Fruit fly (Drosophila melanogaster): ENCODE results near the gene Phf7.

Phf7 gene

DNA sequence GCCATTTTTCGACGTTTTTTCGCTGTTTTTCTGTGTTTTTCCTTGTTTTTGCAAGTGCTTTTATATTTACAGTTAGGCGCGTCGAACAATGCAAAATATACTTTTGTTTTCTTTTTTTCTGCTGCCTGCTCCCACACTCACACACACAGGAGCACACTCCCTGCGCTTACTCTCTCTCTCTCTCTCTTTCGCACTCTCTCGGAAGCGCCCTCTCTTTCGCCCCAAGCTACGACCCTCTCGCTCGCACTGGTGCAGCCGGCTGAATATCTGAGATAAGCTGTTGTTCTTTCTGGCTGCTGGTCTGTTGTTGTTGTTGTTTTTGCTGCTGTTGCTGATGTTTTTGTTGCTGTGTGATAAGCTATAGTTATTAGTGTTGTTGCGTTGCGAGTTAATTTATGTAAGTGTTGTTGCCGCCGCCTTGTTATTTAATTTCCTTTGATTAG is 6.7 kb downstream of the Phf7 start (continued):
- no peak for TF ChIP-seq rib (GFP tag; IDR thresholded peaks at IDR 0.05)
- no peak for TF ChIP-seq CG7372 (GFP tag; IDR thresholded peaks at IDR 0.05)
- TF ChIP-seq NK7.1 (GFP tag; optimal IDR thresholded peaks at IDR 0.05) = no peak
- peak; percentile 45 for TF ChIP-seq oc (tag; optimal IDR thresholded peaks at IDR 0.05)
- TF ChIP-seq CG34376 (GFP tag; optimal IDR thresholded peaks at IDR 0.05) = peak; percentile 46
- no peak for TF ChIP-seq CG1024 (GFP tag; IDR thresholded peaks at IDR 0.05)
- peak; percentile 67 for TF ChIP-seq GATAe (GFP tag; conservative IDR thresholded peaks at IDR 0.05)
- no peak for TF ChIP-seq CG2875 (GFP tag; optimal IDR thresholded peaks at IDR 0.05)
- peak; percentile 73 to 86 for TF ChIP-seq Trl (optimal IDR thresholded peaks at IDR 0.05)
- no peak for TF ChIP-seq Trl (GFP tag; optimal IDR thresholded peaks at IDR 0.05)
- no peak for TF ChIP-seq ATbp (GFP tag; optimal IDR thresholded peaks at IDR 0.05)
- TF ChIP-seq CG15011 (GFP tag; optimal IDR thresholded peaks at IDR 0.05) = no peak
- peak; percentile 94 for TF ChIP-seq CG1832 (GFP tag; optimal IDR thresholded peaks at IDR 0.05)
- TF ChIP-seq Med (GFP tag) = peak; percentile 31
- TF ChIP-seq yki (optimal IDR thresholded peaks at IDR 0.05) = peak; percentile 23
- TF ChIP-seq CG4360 (GFP tag; IDR thresholded peaks at IDR 0.05) = peak; percentile 94
- TF ChIP-seq Abd-B (GFP tag; optimal IDR thresholded peaks at IDR 0.05) = no peak
- no peak for TF ChIP-seq CG43689 (GFP tag; IDR thresholded peaks at IDR 0.05)
- TF ChIP-seq Neu2 (GFP tag; optimal IDR thresholded peaks at IDR 0.05; ENCODE audit: borderline replicate concordance) = no peak
- peak; percentile 79 for TF ChIP-seq CG8478 (optimal IDR thresholded peaks at IDR 0.05)
- TF ChIP-seq Pdp1 (GFP tag; optimal IDR thresholded peaks at IDR 0.05) = peak in 1 of 2 experiments; percentile 87
- TF ChIP-seq CG10366 (GFP tag; IDR thresholded peaks at IDR 0.05) = no peak
- TF ChIP-seq ase (GFP tag; IDR thresholded peaks at IDR 0.05) = no peak
- no peak for TF ChIP-seq CG17359 (tag; optimal IDR thresholded peaks at IDR 0.05)
- TF ChIP-seq CG10274 (GFP tag; optimal IDR thresholded peaks at IDR 0.05) = no peak
- no peak for TF ChIP-seq CG8281 (tag; optimal IDR thresholded peaks at IDR 0.05)
- TF ChIP-seq Poxn (GFP tag; IDR thresholded peaks at IDR 0.05) = no peak
- TF ChIP-seq luna (GFP tag; optimal IDR thresholded peaks at IDR 0.05) = no peak
- TF ChIP-seq Ravus (GFP tag; IDR thresholded peaks at IDR 0.05) = no peak
- TF ChIP-seq CG16779 (GFP tag; IDR thresholded peaks at IDR 0.05) = no peak
- no peak for TF ChIP-seq CG34224 (GFP tag; IDR thresholded peaks at IDR 0.05; ENCODE audit: partially characterized antibody)
- no peak for TF ChIP-seq Kr (GFP tag; optimal IDR thresholded peaks at IDR 0.05)
- no peak for TF ChIP-seq Lhr (GFP tag; optimal IDR thresholded peaks at IDR 0.05)
- TF ChIP-seq toy (GFP tag; IDR thresholded peaks at IDR 0.05) = no peak
- TF ChIP-seq CG7357 (GFP tag; IDR thresholded peaks at IDR 0.05) = no peak
- TF ChIP-seq nom (GFP tag; optimal IDR thresholded peaks at IDR 0.05) = peak; percentile 50
- TF ChIP-seq tll (GFP tag; optimal IDR thresholded peaks at IDR 0.05) = no peak
- TF ChIP-seq CG4707 (GFP tag; optimal IDR thresholded peaks at IDR 0.05) = no peak
- no peak for TF ChIP-seq CG15601 (tag; optimal IDR thresholded peaks at IDR 0.05)
- no peak for TF ChIP-seq CG13424 (tag; optimal IDR thresholded peaks at IDR 0.05)
- TF ChIP-seq Ptx1 (GFP tag; IDR thresholded peaks at IDR 0.05) = no peak
- no peak for TF ChIP-seq CG12219 (GFP tag; optimal IDR thresholded peaks at IDR 0.05)
- TF ChIP-seq Eip74EF (GFP tag; optimal IDR thresholded peaks at IDR 0.05) = no peak
- TF ChIP-seq Aef1 (GFP tag; IDR thresholded peaks at IDR 0.05) = peak; percentile 71
- TF ChIP-seq Stat92E (GFP tag; optimal IDR thresholded peaks at IDR 0.05) = peak in 1 of 3 experiments; percentile 73
- TF ChIP-seq hbn (GFP tag; IDR thresholded peaks at IDR 0.05; ENCODE audit: partially characterized antibody) = no peak
- TF ChIP-seq Drgx (GFP tag; IDR thresholded peaks at IDR 0.05) = peak; percentile 53; the same call in 1 of the 2 replicates
- peak; percentile 21 for TF ChIP-seq lbe (GFP tag; optimal IDR thresholded peaks at IDR 0.05)
- no peak for TF ChIP-seq fu2 (GFP tag; optimal IDR thresholded peaks at IDR 0.05)
- TF ChIP-seq grn (GFP tag; optimal IDR thresholded peaks at IDR 0.05) = peak; percentile 71
- TF ChIP-seq CG11456 (GFP tag; IDR thresholded peaks at IDR 0.05) = no peak
